Worm (Caenorhabditis elegans) whole organism, mixed stage, embryonic: ENCODE results near the gene C43H6.12.

Experiments used
- cnd-1 ChIP-seq: fragments of 200-800 bp; sonication (Bioruptor generic); optimal IDR thresholded peaks from 2 replicates; lab custom pipeline; 2018; ENCODE audit warnings: mild to moderate bottlenecking, missing genetic modification characterization, missing compliant biosample characterization
- lsy-2 ChIP-seq: fragments of 150-350 bp; optimal IDR thresholded peaks from 2 replicates; lab custom pipeline; 2014; ENCODE audit warnings: missing biosample characterization, missing genetic modification characterization
- nhr-28 ChIP-seq: fragments of 150-350 bp; optimal IDR thresholded peaks from 2 replicates; lab custom pipeline; 2014; ENCODE audit warnings: missing biosample characterization, missing genetic modification characterization
- pha-4 ChIP-seq: fragments of 150-350 bp; optimal IDR thresholded peaks from 2 replicates; lab custom pipeline; 2018; ENCODE audit warnings: missing biosample characterization, missing genetic modification reagents, missing genetic modification characterization
- snpc-4 ChIP-seq: fragments of 150-350 bp; optimal IDR thresholded peaks from 2 replicates; lab custom pipeline; 2014; ENCODE audit warnings: missing biosample characterization, missing genetic modification characterization
- sptf-1 ChIP-seq: sonication (generic microtip); optimal IDR thresholded peaks from 2 replicates; lab custom pipeline; 2017; ENCODE audit warnings: mild to moderate bottlenecking, missing genetic modification characterization, moderate library complexity, missing compliant biosample characterization
- unc-39 ChIP-seq: fragments of 150-350 bp; optimal IDR thresholded peaks from 2 replicates; lab custom pipeline; 2014; ENCODE audit warnings: missing biosample characterization, missing genetic modification characterization
- ztf-11 ChIP-seq: fragments of 150-350 bp; optimal IDR thresholded peaks from 2 replicates; lab custom pipeline; 2014; ENCODE audit warnings: missing biosample characterization, missing genetic modification characterization

DNA sequence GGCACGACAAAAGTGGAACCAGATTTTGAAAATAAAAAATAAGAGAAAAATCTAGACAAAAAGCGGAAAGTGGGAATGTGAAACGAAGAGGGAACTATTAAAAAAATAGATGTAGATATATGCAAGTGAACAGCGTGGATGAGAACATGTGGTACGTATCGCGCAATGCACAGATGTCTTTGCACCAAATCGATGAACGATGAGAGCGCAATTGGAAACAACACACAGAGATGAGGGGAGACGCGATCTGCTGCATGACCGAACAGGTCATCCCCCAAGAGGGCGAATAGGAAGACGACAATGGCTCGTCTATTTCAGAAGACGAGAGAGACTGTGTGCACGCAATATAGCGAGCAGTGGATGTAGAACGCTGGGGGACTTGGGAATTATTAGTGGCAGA lies 43.3 kb downstream of the C43H6.12 start:
- TF ChIP-seq lsy-2 (tag; lab: Kevin White, UChicago) (no peak), unc-39 (tag; lab: Kevin White, UChicago) (no peak), nhr-28 (tag; lab: Kevin White, UChicago) (no peak), snpc-4 (tag; lab: Kevin White, UChicago) (no peak), pha-4 (tag; lab: Kevin White, UChicago) (no peak), ztf-11 (tag; lab: Kevin White, UChicago) (no peak), sptf-1 (tag; lab: Kevin White, UChicago) (no peak), cnd-1 (tag; lab: Kevin White, UChicago) (peak; percentile 47)
